Worm (Caenorhabditis elegans) whole organism, L1 larva: ENCODE measurements around the gene Y15E3A.5.

Experiments used
- ceh-88 ChIP-seq: fragments of 200-800 bp; sonication (Bioruptor generic); IDR thresholded peaks from 2 replicates; pipeline ENCODE4 v1.3.6; 2022; ENCODE audit warnings: missing genetic modification characterization, missing compliant biosample characterization
- dpl-1 ChIP-seq, 3 experiments: fragments of 150-350 bp in 2 of 3; sonication (generic microtip) in 1 of 3; optimal IDR thresholded peaks; 2 replicates each; lab custom pipeline; 2014 to 2017; ENCODE audit warnings: missing biosample characterization in 3 of 3, missing genetic modification characterization in 3 of 3, missing genetic modification reagents in 3 of 3
- efl-1 ChIP-seq, 4 experiments: fragments of 150-350 bp; optimal IDR thresholded peaks in 3 of 4; peaks in 1 of 4; 1 replicate in 1 of 4; 2 replicates in 3 of 4; lab custom pipeline; 2014; ENCODE audit warnings: missing biosample characterization in 2 of 4, missing genetic modification characterization in 2 of 4, missing genetic modification reagents in 2 of 4
- egl-27 ChIP-seq, 2 experiments: fragments of 150-350 bp in 1 of 2; sonication (generic microtip); optimal IDR thresholded peaks; 3 replicates each; lab custom pipeline; 2017 to 2018; ENCODE audit warnings: missing biosample characterization in 2 of 2, missing genetic modification characterization in 2 of 2, missing genetic modification reagents in 2 of 2
- fkh-10 ChIP-seq: sonication (generic microtip); optimal IDR thresholded peaks from 2 replicates; lab custom pipeline; 2017; ENCODE audit warnings: missing biosample characterization, missing genetic modification reagents, missing genetic modification characterization
- mep-1 ChIP-seq: fragments of 150-350 bp; optimal IDR thresholded peaks from 2 replicates; lab custom pipeline; 2014; ENCODE audit warnings: missing biosample characterization, missing genetic modification characterization
- pqm-1 ChIP-seq: sonication (generic microtip); optimal IDR thresholded peaks from 3 replicates; lab custom pipeline; 2017; ENCODE audit warnings: missing biosample characterization, missing genetic modification characterization
- unc-62 ChIP-seq: fragments of 150-350 bp; optimal IDR thresholded peaks from 2 replicates; lab custom pipeline; 2014; ENCODE audit warnings: missing biosample characterization, missing genetic modification reagents, missing genetic modification characterization
- ztf-4 ChIP-seq: fragments of 150-350 bp; optimal IDR thresholded peaks from 2 replicates; lab custom pipeline; 2014; ENCODE audit warnings: missing biosample characterization, missing genetic modification characterization

DNA sequence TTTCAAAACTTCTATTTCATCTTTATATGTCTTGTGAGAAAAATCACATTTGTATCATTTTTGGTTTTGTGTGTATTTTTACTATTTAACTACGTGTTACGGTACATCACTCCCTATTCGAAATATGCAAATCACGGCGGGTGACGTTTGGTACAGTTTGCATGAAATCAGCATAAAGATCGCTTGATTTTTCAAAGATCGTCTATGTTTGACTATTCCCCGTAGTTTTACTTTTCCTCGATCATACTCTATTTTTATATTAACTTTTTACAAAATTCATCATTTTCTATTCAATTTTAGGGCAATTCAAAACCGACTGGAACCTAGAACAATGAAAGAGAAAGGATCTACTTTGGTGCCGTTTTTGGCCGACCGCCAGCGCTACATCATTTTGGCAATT is 9.7 kb upstream of the Y15E3A.5 start, which contains the start of gene Y15E3A.4:
- no peak for TF ChIP-seq pqm-1
- no peak for TF ChIP-seq egl-27 (tag; optimal IDR thresholded peaks at IDR 0.05; lab: Kevin White, UChicago)
- TF ChIP-seq efl-1 (optimal IDR thresholded peaks at IDR 0.05; lab: Kevin White, UChicago): no peak
- no peak for TF ChIP-seq efl-1 (GFP tag; optimal IDR thresholded peaks at IDR 0.05 in 1 of 2; lab: Kevin White, UChicago)
- TF ChIP-seq fkh-10 (GFP tag; lab: Kevin White, UChicago): no peak
- no peak for TF ChIP-seq ceh-88 (GFP tag; lab: Robert Waterston, UW)
- TF ChIP-seq mep-1: no peak
- TF ChIP-seq ztf-4 (tag; lab: Kevin White, UChicago): no peak
- no peak for TF ChIP-seq dpl-1 (GFP tag; optimal IDR thresholded peaks at IDR 0.05; lab: Kevin White, UChicago)
- TF ChIP-seq unc-62 (GFP tag; lab: Kevin White, UChicago): no peak
